Fruit fly (Drosophila melanogaster) whole organism, embryonic: ENCODE results near the gene Cfp1.

Source experiments
- Atf-2 ChIP-seq: fragments of 200-800 bp; sonication (Bioruptor generic); optimal IDR thresholded peaks from 2 replicates; lab custom pipeline; 2016; ENCODE audit warnings: missing biosample characterization, missing genetic modification characterization
- Blimp-1 ChIP-seq: fragments of 200-800 bp; sonication (Bioruptor generic); optimal IDR thresholded peaks from 3 replicates; lab custom pipeline; 2018; ENCODE audit warnings: missing biosample characterization, missing genetic modification characterization, mild to moderate bottlenecking, moderate library complexity, missing genetic modification reagents
- BtbVII ChIP-seq: fragments of 200-800 bp; sonication (Bioruptor generic); optimal IDR thresholded peaks from 3 replicates; lab custom pipeline; 2017; ENCODE audit warnings: missing biosample characterization, mild to moderate bottlenecking, missing genetic modification characterization
- CG10565 ChIP-seq: fragments of 200-800 bp; sonication (Bioruptor generic); optimal IDR thresholded peaks from 3 replicates; lab custom pipeline; 2016; ENCODE audit warnings: missing biosample characterization, mild to moderate bottlenecking, missing genetic modification characterization
- CG11398 ChIP-seq: fragments of 200-800 bp; sonication (Bioruptor generic); optimal IDR thresholded peaks from 2 replicates; lab custom pipeline; 2016; ENCODE audit warnings: missing biosample characterization, missing genetic modification characterization
- CG12769 ChIP-seq: fragments of 200-800 bp; sonication (Bioruptor generic); optimal IDR thresholded peaks from 2 replicates; lab custom pipeline; 2019; ENCODE audit warnings: missing biosample characterization, mild to moderate bottlenecking, missing genetic modification characterization, moderate library complexity
- CG14441 ChIP-seq: fragments of 200-800 bp; sonication (Bioruptor generic); IDR thresholded peaks from 2 replicates; pipeline ENCODE4 v1.3.6; 2022; ENCODE audit warnings: missing biosample characterization, missing genetic modification characterization
- CG15269 ChIP-seq: fragments of 200-800 bp; sonication (Bioruptor generic); optimal IDR thresholded peaks from 2 replicates; lab custom pipeline; 2018; ENCODE audit warnings: missing biosample characterization, mild to moderate bottlenecking, missing genetic modification characterization, moderate library complexity
- CG17359 ChIP-seq: fragments of 200-800 bp; sonication (Bioruptor generic); optimal IDR thresholded peaks from 3 replicates; lab custom pipeline; 2018; ENCODE audit warnings: missing biosample characterization, mild to moderate bottlenecking, missing genetic modification characterization, moderate library complexity
- CG2875 ChIP-seq: fragments of 200-800 bp; sonication (Bioruptor generic); optimal IDR thresholded peaks from 2 replicates; lab custom pipeline; 2017; ENCODE audit warnings: missing biosample characterization, mild to moderate bottlenecking, missing genetic modification characterization, missing genetic modification reagents
- CG30020 ChIP-seq: fragments of 200-800 bp; optimal IDR thresholded peaks from 2 replicates; lab custom pipeline; 2019; ENCODE audit warnings: missing biosample characterization, mild to moderate bottlenecking, missing genetic modification characterization, moderate library complexity
- CG3838 ChIP-seq: fragments of 200-800 bp; sonication (Bioruptor generic); optimal IDR thresholded peaks from 3 replicates; lab custom pipeline; 2016; ENCODE audit warnings: missing biosample characterization, missing genetic modification characterization
- CG4820 ChIP-seq: fragments of 200-800 bp; sonication (Bioruptor generic); optimal IDR thresholded peaks from 3 replicates; lab custom pipeline; 2016; ENCODE audit warnings: missing biosample characterization, missing genetic modification characterization
- CG5180 ChIP-seq: fragments of 200-800 bp; sonication (Bioruptor generic); optimal IDR thresholded peaks from 3 replicates; lab custom pipeline; 2017; ENCODE audit warnings: missing biosample characterization, missing genetic modification characterization, mild to moderate bottlenecking, moderate library complexity, missing genetic modification reagents
- CG7372 ChIP-seq: fragments of 200-800 bp; sonication (Bioruptor generic); IDR thresholded peaks from 2 replicates; pipeline ENCODE4 v1.3.6; 2022; ENCODE audit warnings: missing biosample characterization, missing genetic modification characterization
- CG7928 ChIP-seq: fragments of 200-800 bp; sonication (Bioruptor generic); optimal IDR thresholded peaks from 2 replicates; lab custom pipeline; 2017; ENCODE audit warnings: missing biosample characterization, mild to moderate bottlenecking, missing genetic modification characterization
- CG8924 ChIP-seq: fragments of 200-800 bp; optimal IDR thresholded peaks from 3 replicates; lab custom pipeline; 2019; ENCODE audit warnings: missing biosample characterization, mild to moderate bottlenecking, missing genetic modification characterization, moderate library complexity
- CG9215 ChIP-seq: fragments of 200-800 bp; sonication (Bioruptor generic); IDR thresholded peaks from 2 replicates; pipeline ENCODE4 v1.3.6; 2022; ENCODE audit warnings: missing biosample characterization, missing genetic modification characterization
- Dp ChIP-seq: fragments of 200-800 bp; sonication (Bioruptor generic); optimal IDR thresholded peaks from 2 replicates; lab custom pipeline; 2018; ENCODE audit warnings: missing biosample characterization, mild to moderate bottlenecking, missing genetic modification characterization, moderate library complexity
- H15 ChIP-seq: fragments of 200-800 bp; sonication (Bioruptor generic); IDR thresholded peaks from 3 replicates; pipeline ENCODE4 v1.3.6; 2022; ENCODE audit warnings: missing biosample characterization, missing genetic modification characterization
- Hey ChIP-seq: fragments of 200-800 bp; sonication (Bioruptor generic); optimal IDR thresholded peaks from 3 replicates; lab custom pipeline; 2018; ENCODE audit warnings: missing biosample characterization, mild to moderate bottlenecking, missing genetic modification characterization
- Hr78 ChIP-seq, 2 experiments: fragments of 200-800 bp in 1 of 2; fragments of >200 bp in 1 of 2; sonication (Bioruptor generic) in 1 of 2; optimal IDR thresholded peaks; 2 replicates each; lab custom pipeline; 2017 to 2019; ENCODE audit warnings: missing biosample characterization in 2 of 2, missing genetic modification characterization in 2 of 2, mild to moderate bottlenecking in 1 of 2, moderate library complexity in 1 of 2
- Kr ChIP-seq: fragments of 200-800 bp; sonication (Bioruptor generic); optimal IDR thresholded peaks from 2 replicates; lab custom pipeline; 2017; ENCODE audit warnings: missing biosample characterization, mild to moderate bottlenecking, missing genetic modification characterization
- Myb ChIP-seq: fragments of 200-800 bp; sonication (Bioruptor generic); optimal IDR thresholded peaks from 2 replicates; lab custom pipeline; 2016; ENCODE audit warnings: missing biosample characterization, missing genetic modification characterization
- NK7.1 ChIP-seq: fragments of 200-800 bp; sonication (Bioruptor generic); optimal IDR thresholded peaks from 3 replicates; lab custom pipeline; 2016; ENCODE audit warnings: missing biosample characterization, missing genetic modification characterization
- Neu2 ChIP-seq: fragments of 200-800 bp; sonication (Bioruptor generic); optimal IDR thresholded peaks from 3 replicates; lab custom pipeline; 2016; ENCODE audit warnings: missing biosample characterization, missing genetic modification characterization, borderline replicate concordance
- Nf-YB ChIP-seq: fragments of 200-800 bp; sonication (Bioruptor generic); optimal IDR thresholded peaks from 3 replicates; lab custom pipeline; 2019; ENCODE audit warnings: missing biosample characterization, mild to moderate bottlenecking, missing genetic modification characterization, moderate library complexity
- Rfx ChIP-seq: fragments of 200-800 bp; sonication (Bioruptor generic); IDR thresholded peaks from 2 replicates; pipeline ENCODE4 v1.3.6; 2022; ENCODE audit warnings: missing biosample characterization, missing genetic modification characterization
- Scr ChIP-seq: fragments of 200-800 bp; sonication (Bioruptor generic); IDR thresholded peaks from 2 replicates; pipeline ENCODE4 v1.3.6; 2022; ENCODE audit warnings: missing biosample characterization, missing genetic modification characterization; ENCODE audit not compliant: partially characterized antibody
- Side ChIP-seq: fragments of 200-800 bp; sonication (Bioruptor generic); optimal IDR thresholded peaks from 2 replicates; lab custom pipeline; 2016; ENCODE audit warnings: missing biosample characterization, missing genetic modification characterization
- Taf1 ChIP-seq: fragments of 200-800 bp; sonication (Bioruptor generic); IDR thresholded peaks from 2 replicates; pipeline ENCODE4 v1.3.6; 2022; ENCODE audit warnings: missing biosample characterization, missing genetic modification characterization
- Xrp1 ChIP-seq: fragments of 200-800 bp; sonication (Bioruptor generic); IDR thresholded peaks from 2 replicates; pipeline ENCODE4 v1.3.6; 2022; ENCODE audit warnings: missing biosample characterization, missing genetic modification characterization
- ac ChIP-seq: fragments of 200-800 bp; sonication (Bioruptor generic); optimal IDR thresholded peaks from 3 replicates; lab custom pipeline; 2017; ENCODE audit warnings: missing biosample characterization, mild to moderate bottlenecking, missing genetic modification characterization
- ase ChIP-seq: fragments of 200-800 bp; sonication (Bioruptor generic); IDR thresholded peaks from 3 replicates; pipeline ENCODE4 v1.3.6; 2022; ENCODE audit warnings: missing biosample characterization, missing genetic modification characterization
- bigmax ChIP-seq: fragments of 200-800 bp; sonication (Bioruptor generic); optimal IDR thresholded peaks from 2 replicates; lab custom pipeline; 2018; ENCODE audit warnings: missing biosample characterization, mild to moderate bottlenecking, missing genetic modification characterization
- ci ChIP-seq: fragments of 200-800 bp; sonication (Bioruptor generic); IDR thresholded peaks from 3 replicates; pipeline ENCODE4 v1.3.6; 2022; ENCODE audit warnings: missing biosample characterization, missing genetic modification characterization
- disco-r ChIP-seq: fragments of 200-800 bp; sonication (Bioruptor generic); optimal IDR thresholded peaks from 2 replicates; lab custom pipeline; 2016; ENCODE audit warnings: missing biosample characterization, missing genetic modification characterization
- dmrt99B ChIP-seq: fragments of 200-800 bp; sonication (Bioruptor generic); optimal IDR thresholded peaks from 2 replicates; lab custom pipeline; 2018; ENCODE audit warnings: missing biosample characterization, mild to moderate bottlenecking, missing genetic modification characterization, moderate library complexity
- fd3F ChIP-seq: fragments of 200-800 bp; sonication (Bioruptor generic); optimal IDR thresholded peaks from 2 replicates; lab custom pipeline; 2018; ENCODE audit warnings: missing biosample characterization, mild to moderate bottlenecking, missing genetic modification characterization, moderate library complexity
- fd64A ChIP-seq: fragments of 200-800 bp; sonication (Bioruptor generic); optimal IDR thresholded peaks from 3 replicates; lab custom pipeline; 2018; ENCODE audit warnings: missing biosample characterization, mild to moderate bottlenecking, missing genetic modification characterization
- gce ChIP-seq: fragments of 200-800 bp; sonication (Bioruptor generic); IDR thresholded peaks from 3 replicates; pipeline ENCODE4 v1.3.6; 2022; ENCODE audit warnings: missing biosample characterization, missing genetic modification characterization
- jigr1 ChIP-seq: fragments of 200-800 bp; sonication (Bioruptor generic); IDR thresholded peaks from 3 replicates; pipeline ENCODE4 v1.3.6; 2022; ENCODE audit warnings: missing biosample characterization, missing genetic modification characterization
- lola ChIP-seq, 3 experiments: fragments of >200 bp in 2 of 3; fragments of 200-800 bp in 1 of 3; sonication (Bioruptor generic) in 1 of 3; optimal IDR thresholded peaks; 2 replicates each; lab custom pipeline; 2017 to 2019; ENCODE audit warnings: missing biosample characterization in 3 of 3, missing genetic modification characterization in 3 of 3, mild to moderate bottlenecking in 1 of 3, moderate library complexity in 1 of 3
- odd ChIP-seq: fragments of 200-800 bp; sonication (Bioruptor generic); optimal IDR thresholded peaks from 2 replicates; lab custom pipeline; 2017; ENCODE audit warnings: missing biosample characterization, mild to moderate bottlenecking, missing genetic modification characterization
- prd ChIP-seq, 3 experiments: fragments of >200 bp in 2 of 3; fragments of 200-800 bp in 1 of 3; sonication (Bioruptor generic) in 1 of 3; optimal IDR thresholded peaks in 2 of 3; IDR thresholded peaks in 1 of 3; 2 replicates in 2 of 3; 3 replicates in 1 of 3; pipeline versions ENCODE4 v1.3.6 to Lab custom; 2017 to 2022; ENCODE audit warnings: missing biosample characterization in 1 of 3, missing genetic modification characterization in 1 of 3
- pros ChIP-seq: fragments of 200-800 bp; sonication (Bioruptor generic); optimal IDR thresholded peaks from 3 replicates; lab custom pipeline; 2019; ENCODE audit warnings: missing biosample characterization, mild to moderate bottlenecking, missing genetic modification characterization, moderate library complexity
- ranshi ChIP-seq: fragments of 200-800 bp; sonication (Bioruptor generic); IDR thresholded peaks from 2 replicates; pipeline ENCODE4 v1.3.6; 2022; ENCODE audit warnings: missing biosample characterization, missing genetic modification characterization
- scrt ChIP-seq: fragments of 200-800 bp; sonication (Bioruptor generic); optimal IDR thresholded peaks from 2 replicates; lab custom pipeline; 2018; ENCODE audit warnings: missing biosample characterization, mild to moderate bottlenecking, missing genetic modification characterization, moderate library complexity
- shn ChIP-seq: fragments of 200-800 bp; sonication (Bioruptor generic); optimal IDR thresholded peaks from 3 replicates; lab custom pipeline; 2016; ENCODE audit warnings: missing biosample characterization, missing genetic modification characterization
- slou ChIP-seq: fragments of 200-800 bp; sonication (Bioruptor generic); optimal IDR thresholded peaks from 3 replicates; lab custom pipeline; 2016; ENCODE audit warnings: missing biosample characterization, missing genetic modification characterization

The Cfp1 gene

dm6 chrX:9295518-9295917 is 22.8 kb upstream of the Cfp1 start (continued):
- TF ChIP-seq NK7.1 (GFP tag; lab: Kevin White, UChicago): no peak
- no peak for TF ChIP-seq CG12769 (tag; lab: Kevin White, UChicago)
- TF ChIP-seq H15 (GFP tag; lab: Robert Waterston, UW): no peak
- TF ChIP-seq CG3838 (GFP tag; lab: Kevin White, UChicago): no peak
- TF ChIP-seq disco-r: no peak
- TF ChIP-seq fd3F (GFP tag; lab: Kevin White, UChicago): no peak
- TF ChIP-seq ci (GFP tag; lab: Robert Waterston, UW): peak; percentile 57; the same call in 1 of the 3 replicates
- no peak for TF ChIP-seq pros (GFP tag; lab: Kevin White, UChicago)
- no peak for TF ChIP-seq Atf-2 (GFP tag; lab: Kevin White, UChicago)
- TF ChIP-seq Side (GFP tag; lab: Kevin White, UChicago): no peak
- TF ChIP-seq CG10565: no peak
- no peak for TF ChIP-seq Myb
- TF ChIP-seq fd64A (GFP tag; lab: Kevin White, UChicago): no peak
- TF ChIP-seq ranshi: no peak
- TF ChIP-seq CG15269 (tag; lab: Kevin White, UChicago): no peak
- TF ChIP-seq lola (GFP tag; optimal IDR thresholded peaks at IDR 0.05; lab: Kevin White, UChicago): peak in 1 of 3 experiments; percentile 51
- no peak for TF ChIP-seq Scr (GFP tag; lab: Robert Waterston, UW)
- no peak for TF ChIP-seq scrt (GFP tag; lab: Kevin White, UChicago)
- peak; percentile 1 for TF ChIP-seq CG2875 (GFP tag; lab: Kevin White, UChicago)
- TF ChIP-seq CG7372: no peak
- no peak for TF ChIP-seq CG7928
- no peak for TF ChIP-seq slou (GFP tag; lab: Kevin White, UChicago)
- no peak for TF ChIP-seq CG8924 (tag; lab: Kevin White, UChicago)
- no peak for TF ChIP-seq CG14441 (GFP tag; lab: Robert Waterston, UW)
- TF ChIP-seq BtbVII (GFP tag; lab: Kevin White, UChicago): no peak
- TF ChIP-seq Xrp1: peak; percentile 68; the same call in 1 of the 2 replicates
- no peak for TF ChIP-seq CG30020 (tag; lab: Kevin White, UChicago)
- TF ChIP-seq CG5180 (GFP tag; lab: Kevin White, UChicago): no peak
- TF ChIP-seq Hey (tag; lab: Kevin White, UChicago): no peak
- TF ChIP-seq Dp (GFP tag; lab: Kevin White, UChicago): no peak
- no peak for TF ChIP-seq CG17359 (tag; lab: Kevin White, UChicago)
- peak; percentile 47 for TF ChIP-seq Blimp-1 (GFP tag; lab: Kevin White, UChicago)
- no peak for TF ChIP-seq jigr1 (GFP tag; lab: Robert Waterston, UW)
- TF ChIP-seq Nf-YB (GFP tag; lab: Kevin White, UChicago): no peak
- TF ChIP-seq dmrt99B: peak; percentile 17
- no peak for TF ChIP-seq Neu2
- no peak for TF ChIP-seq Taf1 (GFP tag; lab: Robert Waterston, UW)
- no peak for TF ChIP-seq gce (GFP tag; lab: Robert Waterston, UW)
- no peak for TF ChIP-seq Rfx (GFP tag; lab: Robert Waterston, UW)
- no peak for TF ChIP-seq odd
- no peak for TF ChIP-seq ac
- TF ChIP-seq bigmax (GFP tag; lab: Kevin White, UChicago): no peak
- no peak for TF ChIP-seq CG9215 (GFP tag; lab: Robert Waterston, UW)
- TF ChIP-seq Kr (GFP tag; lab: Kevin White, UChicago): no peak
- TF ChIP-seq CG11398 (GFP tag; lab: Kevin White, UChicago): no peak
- no peak for TF ChIP-seq prd (optimal IDR thresholded peaks at IDR 0.05; lab: Kevin White, UChicago)
- peak; percentile 59; the same call in 2 of the 3 replicates for TF ChIP-seq prd (GFP tag; IDR thresholded peaks at IDR 0.05; lab: Robert Waterston, UW)
- no peak for TF ChIP-seq shn (GFP tag; lab: Kevin White, UChicago)
- no peak for TF ChIP-seq Hr78 (GFP tag; optimal IDR thresholded peaks at IDR 0.05; lab: Kevin White, UChicago)
- peak; percentile 2 for TF ChIP-seq CG4820
- no peak for TF ChIP-seq ase (GFP tag; lab: Robert Waterston, UW)
